Fruit fly (Drosophila melanogaster): ENCODE measurements around the gene Diap1.
A peak's percentile ranks its signal among the peaks of the same experiment; 100 is the strongest.

Gene Diap1

DNA sequence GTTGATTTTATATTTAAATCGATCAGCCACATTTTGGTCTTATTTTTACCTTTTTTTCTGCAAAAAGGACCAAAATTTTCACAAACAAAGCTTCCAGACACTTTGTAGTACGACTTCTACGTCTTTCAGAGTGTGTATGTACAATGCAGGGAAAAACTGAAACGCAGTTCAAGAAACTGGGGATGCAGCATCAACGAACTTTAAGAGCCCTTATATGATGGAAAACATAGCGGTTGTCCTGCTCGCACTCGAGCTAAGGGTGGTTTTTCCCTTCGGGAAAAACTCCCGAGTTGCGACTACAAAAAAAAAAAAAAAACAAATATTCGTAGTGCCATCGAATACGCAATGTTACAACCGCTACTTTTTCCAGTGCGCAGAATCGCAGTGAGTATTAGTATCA is 10.4 kb downstream of the Diap1 start:
- TF ChIP-seq en (GFP tag; optimal IDR thresholded peaks at IDR 0.05), result no peak
- no peak for TF ChIP-seq CG11247 (GFP tag; IDR thresholded peaks at IDR 0.05)
- TF ChIP-seq Stat92E (GFP tag; optimal IDR thresholded peaks at IDR 0.05), result no peak
- TF ChIP-seq ab (GFP tag; optimal IDR thresholded peaks at IDR 0.05), result no peak
- no peak for TF ChIP-seq Camta (GFP tag; optimal IDR thresholded peaks at IDR 0.05)
- TF ChIP-seq CG17359 (tag; optimal IDR thresholded peaks at IDR 0.05), result peak; percentile 3
- no peak for TF ChIP-seq Myb (GFP tag; optimal IDR thresholded peaks at IDR 0.05)
- peak; percentile 87 for TF ChIP-seq ewg (GFP tag; optimal IDR thresholded peaks at IDR 0.05)
- 0 out of 3 replicates have a peak, but pooled peaks have one; percentile 18 for TF ChIP-seq CG6791 (GFP tag; IDR thresholded peaks at IDR 0.05; ENCODE audit: partially characterized antibody)
- no peak for TF ChIP-seq disco-r (GFP tag; optimal IDR thresholded peaks at IDR 0.05)
- no peak for TF ChIP-seq Adf1 (GFP tag; IDR thresholded peaks at IDR 0.05)
- no peak for TF ChIP-seq lmd (GFP tag; IDR thresholded peaks at IDR 0.05)
- no peak for TF ChIP-seq Fer2 (tag; optimal IDR thresholded peaks at IDR 0.05)
- no peak for TF ChIP-seq CG14965 (GFP tag; optimal IDR thresholded peaks at IDR 0.05; ENCODE audit: borderline replicate concordance)
- no peak for TF ChIP-seq CG14441 (GFP tag; IDR thresholded peaks at IDR 0.05)
- no peak for TF ChIP-seq CG6854 (GFP tag; optimal IDR thresholded peaks at IDR 0.05)
- TF ChIP-seq CG13894 (tag; optimal IDR thresholded peaks at IDR 0.05), result peak; percentile 88
- TF ChIP-seq lilli (GFP tag; optimal IDR thresholded peaks at IDR 0.05), result peak; percentile 8
- TF ChIP-seq sqz (GFP tag; optimal IDR thresholded peaks at IDR 0.05), result peak; percentile 82
- TF ChIP-seq CG32767 (GFP tag; IDR thresholded peaks at IDR 0.05), result peak; percentile 31; the same call in 1 of the 2 replicates
- TF ChIP-seq Six4 (GFP tag; optimal IDR thresholded peaks at IDR 0.05), result no peak
- peak; percentile 76 for TF ChIP-seq pros (GFP tag; optimal IDR thresholded peaks at IDR 0.05)
- no peak for TF ChIP-seq MTF-1 (GFP tag; optimal IDR thresholded peaks at IDR 0.05; ENCODE audit: borderline replicate concordance)
- no peak for TF ChIP-seq CG15479 (GFP tag; optimal IDR thresholded peaks at IDR 0.05)
- TF ChIP-seq abd-A (tag; optimal IDR thresholded peaks at IDR 0.05), result peak; percentile 67
- peak; percentile 8 for TF ChIP-seq nerfin-1 (tag; optimal IDR thresholded peaks at IDR 0.05)
- TF ChIP-seq CG11560 (tag; IDR thresholded peaks at IDR 0.05), result no peak
- TF ChIP-seq CG17912 (GFP tag; optimal IDR thresholded peaks at IDR 0.05), result no peak
- no peak for TF ChIP-seq CG17568 (GFP tag; optimal IDR thresholded peaks at IDR 0.05)
- no peak for TF ChIP-seq CG11723 (GFP tag; optimal IDR thresholded peaks at IDR 0.05)
- no peak for TF ChIP-seq Ssrp (tag; optimal IDR thresholded peaks at IDR 0.05)
- TF ChIP-seq Dp (GFP tag; optimal IDR thresholded peaks at IDR 0.05), result no peak
- TF ChIP-seq Deaf1 (tag; optimal IDR thresholded peaks at IDR 0.05), result peak; percentile 85
- TF ChIP-seq CG3065 (GFP tag; optimal IDR thresholded peaks at IDR 0.05), result no peak
- peak; percentile 4 for TF ChIP-seq oc (tag; optimal IDR thresholded peaks at IDR 0.05)
- TF ChIP-seq CG10321 (GFP tag; IDR thresholded peaks at IDR 0.05), result peak; percentile 86
- peak; percentile 68; the same call in 1 of the 2 replicates for TF ChIP-seq seq (GFP tag; IDR thresholded peaks at IDR 0.05)
- TF ChIP-seq CG13624 (GFP tag; optimal IDR thresholded peaks at IDR 0.05), result peak; percentile 52
- TF ChIP-seq Awh (GFP tag; IDR thresholded peaks at IDR 0.05), result 0 out of 2 replicates have a peak, but pooled peaks have one; percentile 11

DNA sequence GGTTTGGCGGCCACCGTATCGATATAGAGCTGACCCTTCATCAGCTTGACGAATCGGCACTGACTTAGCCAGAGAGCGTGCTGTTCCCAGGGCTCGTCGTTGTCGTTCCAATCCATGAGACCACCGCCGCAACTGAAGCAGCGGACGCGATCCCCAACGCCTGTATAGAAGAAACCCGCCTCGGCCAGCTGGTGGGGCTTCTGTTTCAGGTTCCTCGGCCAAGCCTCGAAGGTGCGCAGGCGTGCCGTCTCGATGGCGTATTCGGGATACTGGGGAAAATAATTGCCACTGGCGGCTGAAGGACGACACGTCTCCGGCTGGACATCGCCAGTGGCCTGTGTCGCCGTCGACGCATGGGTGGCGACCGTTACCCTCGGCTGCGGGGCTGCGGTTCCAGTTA is 11.8 kb downstream of the Diap1 start:
- TF ChIP-seq Hr51 (GFP tag; optimal IDR thresholded peaks at IDR 0.05), result no peak
- no peak for TF ChIP-seq CG15696 (tag; optimal IDR thresholded peaks at IDR 0.05)
- 0 out of 4 replicates have a peak, but pooled peaks have one; percentile 25 for TF ChIP-seq chinmo (GFP tag; IDR thresholded peaks at IDR 0.05; ENCODE audit: partially characterized antibody)
- TF ChIP-seq CG6689 (GFP tag; IDR thresholded peaks at IDR 0.05), result no peak
- TF ChIP-seq CG42726 (GFP tag; IDR thresholded peaks at IDR 0.05; ENCODE audit: partially characterized antibody), result peak; percentile 36; the same call in 1 of the 2 replicates
- peak; percentile 59 for TF ChIP-seq Med (GFP tag)
- TF ChIP-seq CG16813 (GFP tag; IDR thresholded peaks at IDR 0.05; ENCODE audit: partially characterized antibody), result 0 out of 3 replicates have a peak, but pooled peaks have one; percentile 8
- TF ChIP-seq Ets65A (GFP tag), result peak; percentile 72
